Worm (Caenorhabditis elegans) whole organism, L1 larva: ENCODE results near the gene srh-22.

Experiments used
- C04F5.9 ChIP-seq: sonication (generic microtip); optimal IDR thresholded peaks from 2 replicates; lab custom pipeline; 2016; ENCODE audit warnings: missing genetic modification characterization, missing compliant biosample characterization
- C16A3.4 ChIP-seq: fragments of 150-350 bp; optimal IDR thresholded peaks from 2 replicates; lab custom pipeline; 2014; ENCODE audit warnings: missing biosample characterization, missing genetic modification characterization
- F16B12.6 ChIP-seq: fragments of 150-350 bp; optimal IDR thresholded peaks from 2 replicates; lab custom pipeline; 2014; ENCODE audit warnings: missing biosample characterization, missing genetic modification characterization
- Y116A8C.19 ChIP-seq: sonication (generic microtip); optimal IDR thresholded peaks from 2 replicates; lab custom pipeline; 2016; ENCODE audit warnings: missing compliant biosample characterization, missing genetic modification characterization, borderline replicate concordance
- aha-1 ChIP-seq: fragments of 150-350 bp; optimal IDR thresholded peaks from 2 replicates; lab custom pipeline; 2014; ENCODE audit warnings: missing biosample characterization, missing genetic modification characterization
- alr-1 ChIP-seq: fragments of 200-800 bp; sonication (Bioruptor generic); optimal IDR thresholded peaks from 2 replicates; lab custom pipeline; 2018; ENCODE audit warnings: borderline replicate concordance, mild to moderate bottlenecking, missing genetic modification characterization, missing compliant biosample characterization
- blmp-1 ChIP-seq: fragments of 150-350 bp; optimal IDR thresholded peaks from 2 replicates; lab custom pipeline; 2014; ENCODE audit warnings: missing biosample characterization, missing genetic modification characterization
- ceh-63 ChIP-seq: fragments of 200-800 bp; sonication (Bioruptor generic); optimal IDR thresholded peaks from 2 replicates; lab custom pipeline; 2018; ENCODE audit warnings: mild to moderate bottlenecking, missing genetic modification characterization, missing compliant biosample characterization
- ceh-8 ChIP-seq: fragments of 200-800 bp; sonication (Bioruptor generic); optimal IDR thresholded peaks from 2 replicates; lab custom pipeline; 2018; ENCODE audit warnings: mild to moderate bottlenecking, missing genetic modification characterization, moderate library complexity, missing compliant biosample characterization
- ceh-88 ChIP-seq: fragments of 200-800 bp; sonication (Bioruptor generic); IDR thresholded peaks from 2 replicates; pipeline ENCODE4 v1.3.6; 2022; ENCODE audit warnings: missing genetic modification characterization, missing compliant biosample characterization
- ces-1 ChIP-seq: fragments of 150-350 bp; optimal IDR thresholded peaks from 2 replicates; lab custom pipeline; 2014; ENCODE audit warnings: missing biosample characterization, missing genetic modification reagents, missing genetic modification characterization
- dpl-1 ChIP-seq, 3 experiments: fragments of 150-350 bp in 2 of 3; sonication (generic microtip) in 1 of 3; optimal IDR thresholded peaks; 2 replicates each; lab custom pipeline; 2014 to 2017; ENCODE audit warnings: missing biosample characterization in 3 of 3, missing genetic modification characterization in 3 of 3, missing genetic modification reagents in 3 of 3
- elt-2 ChIP-seq: sonication (generic microtip); optimal IDR thresholded peaks from 2 replicates; lab custom pipeline; 2016; ENCODE audit warnings: missing genetic modification characterization, mild to moderate bottlenecking, inconsistent platforms, missing compliant biosample characterization, missing genetic modification reagents
- elt-3 ChIP-seq, 6 experiments: fragments of 150-350 bp in 1 of 6; sonication (generic microtip); optimal IDR thresholded peaks; 2 replicates each; lab custom pipeline; 2017 to 2018; ENCODE audit warnings: missing biosample characterization in 6 of 6, missing genetic modification characterization in 6 of 6, inconsistent platforms in 1 of 6
- fkh-8 ChIP-seq: sonication (generic microtip); optimal IDR thresholded peaks from 2 replicates; lab custom pipeline; 2016; ENCODE audit warnings: mild to moderate bottlenecking, missing genetic modification characterization, missing compliant biosample characterization
- grh-1 ChIP-seq: fragments of 200-800 bp; sonication (Bioruptor generic); IDR thresholded peaks from 2 replicates; pipeline ENCODE4 v1.3.6; 2022; ENCODE audit warnings: missing genetic modification reagents, missing genetic modification characterization, missing compliant biosample characterization
- hlh-17 ChIP-seq: fragments of 200-800 bp; sonication (Bioruptor generic); optimal IDR thresholded peaks from 2 replicates; lab custom pipeline; 2018; ENCODE audit warnings: missing genetic modification characterization, mild to moderate bottlenecking, missing compliant biosample characterization, moderate library complexity, borderline replicate concordance
- hlh-4 ChIP-seq: sonication (generic microtip); optimal IDR thresholded peaks from 2 replicates; lab custom pipeline; 2016; ENCODE audit warnings: mild to moderate bottlenecking, missing genetic modification characterization, missing compliant biosample characterization
- isw-1 ChIP-seq: fragments of 200-800 bp; sonication (Bioruptor generic); IDR thresholded peaks from 2 replicates; pipeline ENCODE4 v1.3.6; 2022; ENCODE audit warnings: missing genetic modification characterization, missing compliant biosample characterization
- jun-1 ChIP-seq: fragments of 150-350 bp; optimal IDR thresholded peaks from 2 replicates; lab custom pipeline; 2014; ENCODE audit warnings: missing biosample characterization, missing genetic modification reagents, missing genetic modification characterization
- lsy-2 ChIP-seq, 2 experiments: fragments of 150-350 bp; optimal IDR thresholded peaks; 2 replicates each; lab custom pipeline; 2014; ENCODE audit warnings: missing biosample characterization in 2 of 2, missing genetic modification characterization in 2 of 2
- mef-2 ChIP-seq: fragments of 150-350 bp; optimal IDR thresholded peaks from 2 replicates; lab custom pipeline; 2014; ENCODE audit warnings: missing biosample characterization, missing genetic modification characterization
- mep-1 ChIP-seq: fragments of 150-350 bp; optimal IDR thresholded peaks from 2 replicates; lab custom pipeline; 2014; ENCODE audit warnings: missing biosample characterization, missing genetic modification characterization
- nhr-47 ChIP-seq: sonication (generic microtip); optimal IDR thresholded peaks from 2 replicates; lab custom pipeline; 2016; ENCODE audit warnings: mild to moderate bottlenecking, missing genetic modification characterization, moderate library complexity, missing compliant biosample characterization
- nhr-77 ChIP-seq: fragments of 150-350 bp; optimal IDR thresholded peaks from 2 replicates; lab custom pipeline; 2014; ENCODE audit warnings: missing biosample characterization, missing genetic modification characterization
- rnt-1 ChIP-seq: sonication (generic microtip); optimal IDR thresholded peaks from 2 replicates; lab custom pipeline; 2016; ENCODE audit warnings: mild to moderate bottlenecking, missing genetic modification characterization, moderate library complexity, missing compliant biosample characterization
- sox-4 ChIP-seq: sonication (generic microtip); optimal IDR thresholded peaks from 2 replicates; lab custom pipeline; 2016; ENCODE audit warnings: missing genetic modification characterization, missing compliant biosample characterization
- swsn-7 ChIP-seq: sonication (generic microtip); optimal IDR thresholded peaks from 2 replicates; lab custom pipeline; 2016; ENCODE audit warnings: missing genetic modification characterization, missing compliant biosample characterization
- tlp-1 ChIP-seq: fragments of 150-350 bp; optimal IDR thresholded peaks from 2 replicates; lab custom pipeline; 2014; ENCODE audit warnings: missing biosample characterization, missing genetic modification characterization
- vab-15 ChIP-seq: sonication (generic microtip); optimal IDR thresholded peaks from 2 replicates; lab custom pipeline; 2017; ENCODE audit warnings: missing genotype, mild to moderate bottlenecking, missing genetic modification characterization, missing compliant biosample characterization
- zag-1 ChIP-seq: fragments of 150-350 bp; optimal IDR thresholded peaks from 2 replicates; lab custom pipeline; 2014; ENCODE audit warnings: missing biosample characterization, missing genetic modification characterization
- zip-4 ChIP-seq: fragments of 200-800 bp; sonication (Bioruptor generic); optimal IDR thresholded peaks from 2 replicates; lab custom pipeline; 2018; ENCODE audit warnings: mild to moderate bottlenecking, missing genetic modification characterization, moderate library complexity, missing compliant biosample characterization
- ztf-4 ChIP-seq: fragments of 150-350 bp; optimal IDR thresholded peaks from 2 replicates; lab custom pipeline; 2014; ENCODE audit warnings: missing biosample characterization, missing genetic modification characterization

srh-22 gene

DNA sequence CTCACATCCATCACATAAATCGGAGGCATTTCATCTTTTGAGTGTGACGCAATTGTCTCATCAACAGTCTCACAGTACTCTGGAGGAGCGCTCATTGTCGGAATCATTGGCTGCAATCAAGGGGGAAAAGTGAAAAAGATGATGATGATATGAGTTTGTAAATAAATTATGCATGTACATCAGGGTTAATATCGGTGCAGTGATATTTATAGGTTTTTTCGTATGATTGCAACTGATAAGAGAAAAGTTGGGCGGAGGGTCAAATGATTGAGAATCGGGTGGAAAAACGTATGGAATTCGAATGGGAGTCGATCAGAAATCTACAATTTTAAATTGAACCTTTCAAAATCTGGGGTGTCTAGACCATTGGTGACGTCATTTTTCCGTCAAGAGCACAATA is 7.2 kb upstream of the srh-22 start, which contains the start of gene H23N18.6:
Gene H23N18.6, minus strand, starts transcription at position 201 of the 400 bp plus-strand sequence.
- TF ChIP-seq fkh-8 (no peak), tlp-1 (peak; percentile 38), elt-2 (peak; percentile 75)

DNA sequence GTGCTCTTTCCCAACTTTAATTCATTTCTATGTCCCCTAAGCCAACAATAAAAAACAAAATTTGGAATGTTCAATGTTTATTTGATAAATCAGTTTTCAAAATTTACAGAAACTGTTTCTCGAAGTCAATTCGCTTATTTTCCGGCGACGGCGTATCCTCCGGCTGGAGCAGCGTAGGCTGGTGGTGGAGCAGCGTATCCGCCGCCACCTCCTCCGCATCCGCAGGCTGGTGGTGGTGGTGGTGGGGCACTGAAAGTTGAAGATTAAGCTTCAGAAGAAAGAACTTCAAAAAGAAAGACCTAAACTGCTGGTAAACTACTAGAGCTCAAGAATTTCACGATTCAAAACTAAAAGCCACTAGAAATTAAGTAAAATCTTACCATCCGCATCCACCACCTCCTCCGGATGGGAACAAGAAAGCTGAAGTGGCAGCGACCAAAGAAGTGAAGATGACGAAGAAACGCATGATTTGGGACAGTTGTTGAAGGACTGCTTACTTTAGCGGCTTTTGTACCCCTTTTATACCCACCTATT is 4.0 kb upstream of the srh-22 start, which contains the start of gene C02E7.7:
Gene C02E7.7, minus strand, starts transcription at position 484 of the 534 bp plus-strand sequence.
- TF ChIP-seq C16A3.4: no peak
- TF ChIP-seq alr-1 (tag; lab: Kevin White, UChicago): no peak
- TF ChIP-seq blmp-1 (tag; lab: Kevin White, UChicago): no peak
- no peak for TF ChIP-seq hlh-17 (GFP tag; lab: Kevin White, UChicago)
- no peak for TF ChIP-seq Y116A8C.19 (tag; lab: Kevin White, UChicago)
- TF ChIP-seq isw-1 (GFP tag; lab: Robert Waterston, UW): no peak
- no peak for TF ChIP-seq lsy-2 (tag; optimal IDR thresholded peaks at IDR 0.05; lab: Kevin White, UChicago)
- no peak for TF ChIP-seq grh-1 (GFP tag; lab: Robert Waterston, UW)
- no peak for TF ChIP-seq hlh-4 (tag; lab: Kevin White, UChicago)
- TF ChIP-seq nhr-77 (tag; lab: Kevin White, UChicago): no peak
- no peak for TF ChIP-seq ceh-8 (GFP tag; lab: Kevin White, UChicago)
- TF ChIP-seq ceh-63 (GFP tag; lab: Kevin White, UChicago): no peak
- TF ChIP-seq zag-1 (tag; lab: Kevin White, UChicago): no peak
- TF ChIP-seq F16B12.6 (tag; lab: Kevin White, UChicago): no peak
- TF ChIP-seq elt-3 (tag; optimal IDR thresholded peaks at IDR 0.05; lab: Kevin White, UChicago): no peak
- no peak for TF ChIP-seq aha-1 (tag; lab: Kevin White, UChicago)
- no peak for TF ChIP-seq vab-15 (tag; lab: Kevin White, UChicago)

DNA sequence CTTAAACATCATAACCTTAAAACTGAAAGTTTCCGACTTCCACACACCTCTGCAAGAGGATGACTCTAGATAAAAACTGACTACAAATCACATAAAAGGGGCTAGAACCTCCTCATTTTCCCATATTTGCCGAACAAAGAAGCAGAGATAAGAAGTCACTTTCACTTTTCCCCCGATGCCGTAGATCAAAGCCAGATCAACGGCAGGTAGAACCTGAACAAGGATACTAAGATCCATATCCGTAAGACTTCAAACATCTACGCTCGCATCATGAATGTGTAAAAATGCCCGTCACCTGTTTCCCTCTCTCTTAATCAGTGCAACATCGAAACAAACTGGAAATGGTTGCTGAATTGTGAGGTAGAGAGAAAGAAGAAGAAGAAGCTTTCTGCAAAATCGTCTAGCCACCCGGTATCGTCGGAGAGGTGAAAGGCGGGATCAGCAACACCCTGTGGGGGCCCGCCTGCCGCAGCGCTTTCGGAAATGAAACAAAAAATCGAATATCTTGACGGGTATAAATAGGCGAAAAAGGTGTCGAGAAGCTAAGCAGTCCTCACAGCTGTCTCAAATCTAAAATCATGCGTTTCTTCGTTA is 3.4 kb upstream of the srh-22 start, which contains the start of gene C02E7.6:
Gene C02E7.6, plus strand, starts transcription at position 544 of the 594 bp plus-strand sequence.
- no peak for TF ChIP-seq nhr-47 (tag; lab: Kevin White, UChicago)
- no peak for TF ChIP-seq zip-4 (GFP tag; lab: Kevin White, UChicago)
- TF ChIP-seq mef-2: no peak
- peak; percentile 2 for TF ChIP-seq jun-1 (tag; lab: Kevin White, UChicago)
- peak; percentile 81 for TF ChIP-seq ztf-4 (tag; lab: Kevin White, UChicago)
- no peak for TF ChIP-seq F16B12.6 (tag; lab: Kevin White, UChicago)
- TF ChIP-seq blmp-1 (tag; lab: Kevin White, UChicago): peak; percentile 88

DNA sequence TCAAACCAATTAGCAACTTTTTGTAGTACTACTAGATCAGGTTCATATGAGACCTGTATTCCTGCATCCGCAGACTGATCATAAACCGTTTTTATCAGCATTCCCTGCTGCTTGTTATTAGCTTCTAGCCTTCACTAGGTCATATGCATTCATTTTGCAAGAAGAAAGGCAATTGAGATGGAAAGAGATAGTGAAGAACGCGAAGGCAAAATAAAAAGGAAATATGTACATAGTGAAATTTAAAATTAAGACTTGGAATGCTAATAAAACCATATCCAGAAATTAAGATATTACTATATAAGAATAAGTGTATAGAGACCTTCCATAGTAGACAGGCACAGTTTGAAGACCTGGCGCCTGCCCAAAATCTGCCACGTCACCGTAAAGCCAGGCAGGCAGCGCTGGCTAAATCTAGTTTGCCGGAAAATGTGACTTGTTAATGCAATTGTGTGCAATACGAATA is 1.4 kb upstream of the srh-22 start, which contains the start of the genes C02E7.8 and srh-23:
Gene C02E7.8, minus strand, starts transcription at position 101 of the 463 bp plus-strand sequence.
Gene srh-23, plus strand, starts transcription at position 413 of the 463 bp plus-strand sequence.
- TF ChIP-seq blmp-1 (tag; lab: Kevin White, UChicago) (peak; percentile 33), sox-4 (no peak), C04F5.9 (tag; lab: Kevin White, UChicago) (no peak), dpl-1 (GFP tag; optimal IDR thresholded peaks at IDR 0.05; lab: Kevin White, UChicago) (no peak)

DNA sequence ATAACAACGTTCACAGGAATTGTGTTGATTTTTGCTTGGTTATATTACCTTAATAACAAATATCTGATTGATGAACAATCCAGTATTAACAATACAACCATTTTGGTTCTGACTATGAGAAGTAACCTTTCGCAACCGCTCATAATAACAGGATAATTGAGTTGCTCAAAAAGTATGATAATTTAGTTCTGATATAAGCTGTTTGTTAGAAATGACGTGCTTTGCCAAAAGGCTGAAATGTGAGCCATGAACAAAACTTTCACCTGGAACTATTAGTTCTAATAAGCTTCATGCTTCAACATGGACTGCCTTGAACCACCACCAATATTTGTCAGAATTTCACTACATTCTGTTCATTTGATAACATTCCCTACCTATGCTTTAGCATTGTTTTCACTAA is 2.5 kb downstream of the srh-22 start, which contains the start of gene srh-20:
Gene srh-20, plus strand, starts transcription at position 301 of the 400 bp plus-strand sequence.
- TF ChIP-seq vab-15 (tag; lab: Kevin White, UChicago): no peak
- no peak for TF ChIP-seq rnt-1 (tag; lab: Kevin White, UChicago)
- no peak for TF ChIP-seq ceh-88 (GFP tag; lab: Robert Waterston, UW)
- no peak for TF ChIP-seq swsn-7
- TF ChIP-seq mep-1 (tag; lab: Kevin White, UChicago): no peak
- no peak for TF ChIP-seq ces-1
- no peak for TF ChIP-seq C16A3.4
